Worm (Caenorhabditis elegans): Measurements from ENCODE around the gene wdr-20.

- TF ChIP-seq pha-4 (tag; optimal IDR thresholded peaks at IDR 0.05) (no peak), lin-11 (tag; optimal IDR thresholded peaks at IDR 0.05) (no peak), nhr-232 (tag; optimal IDR thresholded peaks at IDR 0.05) (no peak), lim-6 (tag; optimal IDR thresholded peaks at IDR 0.05) (no peak), fkh-10 (GFP tag; optimal IDR thresholded peaks at IDR 0.05) (no peak), sox-2 (GFP tag; IDR thresholded peaks at IDR 0.05) (no peak), C38D4.7 (GFP tag; optimal IDR thresholded peaks at IDR 0.05) (no peak), nhr-11 (tag; optimal IDR thresholded peaks at IDR 0.05) (no peak), hlh-30 (tag; optimal IDR thresholded peaks at IDR 0.05; ENCODE audit: insufficient read depth) (no peak), ceh-30 (tag; optimal IDR thresholded peaks at IDR 0.05) (no peak), tbx-2 (tag; optimal IDR thresholded peaks at IDR 0.05) (no peak), unc-3 (GFP tag; conservative IDR thresholded peaks at IDR 0.05) (no peak), unc-3 (tag; optimal IDR thresholded peaks at IDR 0.05) (no peak), ets-4 (tag; optimal IDR thresholded peaks at IDR 0.05) (no peak), elt-2 (tag; optimal IDR thresholded peaks at IDR 0.05) (no peak)
Measured at ce11 chrV:10086141-10086540, 47.8 kb downstream of the wdr-20 start.
